Fruit fly (Drosophila melanogaster): ENCODE data around the gene CG15027.
A peak's percentile ranks its signal among the peaks of the same experiment; 100 is the strongest.

Gene CG15027

dm6 chrX:15062619-15063018 lies 23.0 kb downstream of the CG15027 start:
- TF ChIP-seq CG32121 (GFP tag; IDR thresholded peaks at IDR 0.05) = no peak
- TF ChIP-seq Snoo (tag; optimal IDR thresholded peaks at IDR 0.05) = no peak
- no peak for TF ChIP-seq rn (GFP tag; IDR thresholded peaks at IDR 0.05)
- no peak for TF ChIP-seq D1 (tag; optimal IDR thresholded peaks at IDR 0.05)
- no peak for TF ChIP-seq Pif1B (GFP tag; optimal IDR thresholded peaks at IDR 0.05)
- no peak for TF ChIP-seq Ets98B (GFP tag; IDR thresholded peaks at IDR 0.05)
- TF ChIP-seq CG9948 (tag; optimal IDR thresholded peaks at IDR 0.05) = no peak
- TF ChIP-seq CG10348 (GFP tag; IDR thresholded peaks at IDR 0.05) = no peak
- TF ChIP-seq CG14655 (GFP tag; optimal IDR thresholded peaks at IDR 0.05) = no peak
- no peak for TF ChIP-seq CG4496 (GFP tag; IDR thresholded peaks at IDR 0.05)
- TF ChIP-seq Pif1A (GFP tag; optimal IDR thresholded peaks at IDR 0.05) = no peak
- no peak for TF ChIP-seq EcR (GFP tag; optimal IDR thresholded peaks at IDR 0.05)
- TF ChIP-seq CG15710 (tag; optimal IDR thresholded peaks at IDR 0.05) = no peak
- TF ChIP-seq CG34367 (tag; optimal IDR thresholded peaks at IDR 0.05) = no peak
- TF ChIP-seq CG12605 (GFP tag; IDR thresholded peaks at IDR 0.05) = no peak
- no peak for TF ChIP-seq CG17806 (tag; optimal IDR thresholded peaks at IDR 0.05)
- no peak for TF ChIP-seq CG13204 (GFP tag; optimal IDR thresholded peaks at IDR 0.05)

- no peak for TF ChIP-seq CG10348 (GFP tag; IDR thresholded peaks at IDR 0.05)
- peak; percentile 4 for TF ChIP-seq EcR (GFP tag; optimal IDR thresholded peaks at IDR 0.05)
Observed at dm6 chrX:15048713-15049112, 36.9 kb downstream of the CG15027 start.

dm6 chrX:15045608-15046007 lies 40.0 kb downstream of the CG15027 start:
- TF ChIP-seq Ets98B (GFP tag; IDR thresholded peaks at IDR 0.05) (no peak), gl (tag; optimal IDR thresholded peaks at IDR 0.05) (no peak), Pif1B (GFP tag; optimal IDR thresholded peaks at IDR 0.05) (no peak), CG15710 (tag; optimal IDR thresholded peaks at IDR 0.05) (no peak), EcR (GFP tag; optimal IDR thresholded peaks at IDR 0.05) (no peak), CG12605 (GFP tag; IDR thresholded peaks at IDR 0.05) (no peak), CG4496 (GFP tag; IDR thresholded peaks at IDR 0.05) (no peak), Pif1A (GFP tag; optimal IDR thresholded peaks at IDR 0.05) (no peak), CG17806 (tag; optimal IDR thresholded peaks at IDR 0.05) (no peak), CG32121 (GFP tag; IDR thresholded peaks at IDR 0.05) (no peak), CG8301 (tag; optimal IDR thresholded peaks at IDR 0.05) (no peak)

dm6 chrX:15043700-15044225 lies 41.9 kb downstream of the CG15027 start, which contains the start of gene CG5541:
CG5541 (plus strand) TSS chrX:15044123.
- TF ChIP-seq CG4496 (GFP tag; IDR thresholded peaks at IDR 0.05) (no peak; the same call in 2 of the 3 replicates), CG15710 (tag; optimal IDR thresholded peaks at IDR 0.05) (peak; percentile 35), CG13204 (GFP tag; optimal IDR thresholded peaks at IDR 0.05) (no peak), CG8159 (tag; optimal IDR thresholded peaks at IDR 0.05) (peak; percentile 40), CG8301 (tag; optimal IDR thresholded peaks at IDR 0.05) (no peak), Snoo (tag; optimal IDR thresholded peaks at IDR 0.05) (peak; percentile 12), rn (GFP tag; IDR thresholded peaks at IDR 0.05) (no peak), CG14655 (GFP tag; optimal IDR thresholded peaks at IDR 0.05) (peak; percentile 34), CG10348 (GFP tag; IDR thresholded peaks at IDR 0.05) (no peak), Pif1B (GFP tag; optimal IDR thresholded peaks at IDR 0.05) (peak; percentile 34), CG32121 (GFP tag; IDR thresholded peaks at IDR 0.05) (peak; percentile 7; the same call in 1 of the 2 replicates), gl (tag; optimal IDR thresholded peaks at IDR 0.05) (no peak), Pif1A (GFP tag; optimal IDR thresholded peaks at IDR 0.05) (peak; percentile 48), CG34367 (tag; optimal IDR thresholded peaks at IDR 0.05) (no peak), D1 (tag; optimal IDR thresholded peaks at IDR 0.05) (no peak), Ets98B (GFP tag; IDR thresholded peaks at IDR 0.05) (no peak), fd96Ca (GFP tag; IDR thresholded peaks at IDR 0.05) (0 out of 3 replicates have a peak, but pooled peaks have one; percentile 4), CG12605 (GFP tag; IDR thresholded peaks at IDR 0.05) (no peak), EcR (GFP tag; optimal IDR thresholded peaks at IDR 0.05) (no peak), CG17806 (tag; optimal IDR thresholded peaks at IDR 0.05) (no peak), CG9948 (tag; optimal IDR thresholded peaks at IDR 0.05) (no peak)

dm6 chrX:15043013-15043699 lies 42.5 kb downstream of the CG15027 start:
- TF ChIP-seq fd96Ca (GFP tag; IDR thresholded peaks at IDR 0.05) (peak; percentile 83), CG4496 (GFP tag; IDR thresholded peaks at IDR 0.05) (peak; percentile 90), CG15710 (tag; optimal IDR thresholded peaks at IDR 0.05) (peak; percentile 53), CG13204 (GFP tag; optimal IDR thresholded peaks at IDR 0.05) (no peak), CG17806 (tag; optimal IDR thresholded peaks at IDR 0.05) (peak; percentile 74), rn (GFP tag; IDR thresholded peaks at IDR 0.05) (peak; percentile 75), CG9948 (tag; optimal IDR thresholded peaks at IDR 0.05) (peak; percentile 65), Snoo (tag; optimal IDR thresholded peaks at IDR 0.05) (peak; percentile 53), CG8159 (tag; optimal IDR thresholded peaks at IDR 0.05) (peak; percentile 59), CG14655 (GFP tag; optimal IDR thresholded peaks at IDR 0.05) (peak; percentile 80), Pif1A (GFP tag; optimal IDR thresholded peaks at IDR 0.05) (peak; percentile 59), Ets98B (GFP tag; IDR thresholded peaks at IDR 0.05) (peak; percentile 88), D1 (tag; optimal IDR thresholded peaks at IDR 0.05) (no peak), EcR (GFP tag; optimal IDR thresholded peaks at IDR 0.05) (no peak), CG12605 (GFP tag; IDR thresholded peaks at IDR 0.05) (peak; percentile 89), CG8301 (tag; optimal IDR thresholded peaks at IDR 0.05) (peak; percentile 80), CG32121 (GFP tag; IDR thresholded peaks at IDR 0.05) (peak; percentile 85), CG34367 (tag; optimal IDR thresholded peaks at IDR 0.05) (peak; percentile 51), Pif1B (GFP tag; optimal IDR thresholded peaks at IDR 0.05) (peak; percentile 70), CG10348 (GFP tag; IDR thresholded peaks at IDR 0.05) (peak; percentile 62; the same call in 1 of the 2 replicates), gl (tag; optimal IDR thresholded peaks at IDR 0.05) (no peak)
